Worm (Caenorhabditis elegans) whole organism, early embryonic: Measurements from ENCODE around the gene slc-36.1.

Experiments used
- B0310.2 ChIP-seq: sonication (generic microtip); optimal IDR thresholded peaks from 2 replicates; lab custom pipeline; 2016; ENCODE audit warnings: mild to moderate bottlenecking, missing genetic modification characterization, missing compliant biosample characterization
- F13C5.2 ChIP-seq: sonication (generic microtip); optimal IDR thresholded peaks from 2 replicates; lab custom pipeline; 2017; ENCODE audit warnings: mild to moderate bottlenecking, missing genetic modification characterization, inconsistent platforms, missing compliant biosample characterization
- ama-1 ChIP-seq: fragments of 150-350 bp; optimal IDR thresholded peaks from 2 replicates; lab custom pipeline; 2014
- ceh-36 ChIP-seq: sonication (generic microtip); optimal IDR thresholded peaks from 2 replicates; lab custom pipeline; 2016; ENCODE audit warnings: missing genetic modification characterization, inconsistent platforms, missing compliant biosample characterization
- ets-7 ChIP-seq: sonication (generic microtip); optimal IDR thresholded peaks from 2 replicates; lab custom pipeline; 2016; ENCODE audit warnings: missing genotype, missing genetic modification characterization, missing compliant biosample characterization
- flt-1 ChIP-seq: fragments of 200-800 bp; sonication (Bioruptor generic); IDR thresholded peaks from 2 replicates; pipeline ENCODE4 v1.3.6; 2022; ENCODE audit warnings: missing genetic modification characterization, missing compliant biosample characterization
- hnd-1 ChIP-seq: sonication (generic microtip); optimal IDR thresholded peaks from 2 replicates; lab custom pipeline; 2016; ENCODE audit warnings: missing genetic modification characterization, missing compliant biosample characterization
- pes-1 ChIP-seq: fragments of 200-800 bp; sonication (Bioruptor generic); IDR thresholded peaks from 2 replicates; pipeline ENCODE4 v1.3.6; 2022; ENCODE audit warnings: missing genetic modification reagents, missing genetic modification characterization, missing compliant biosample characterization
- scrt-1 ChIP-seq: fragments of 200-800 bp; sonication (Bioruptor generic); IDR thresholded peaks from 2 replicates; pipeline ENCODE4 v1.3.6; 2022; ENCODE audit warnings: missing genetic modification characterization, missing compliant biosample characterization
- sea-1 ChIP-seq: fragments of 200-800 bp; sonication (Bioruptor generic); conservative IDR thresholded peaks from 2 replicates; pipeline ENCODE4 v1.3.6; 2022; ENCODE audit warnings: missing genetic modification characterization, missing compliant biosample characterization
- tbx-11 ChIP-seq: fragments of 200-800 bp; sonication (Bioruptor generic); IDR thresholded peaks from 2 replicates; pipeline ENCODE4 v1.3.6; 2022; ENCODE audit warnings: missing genetic modification characterization, missing compliant biosample characterization

- TF ChIP-seq B0310.2 = no peak
- no peak for TF ChIP-seq hnd-1 (tag; lab: Kevin White, UChicago)
- no peak for TF ChIP-seq ets-7
- no peak for TF ChIP-seq ama-1
- TF ChIP-seq ceh-36 (tag; lab: Kevin White, UChicago) = no peak
- TF ChIP-seq F13C5.2 (tag; lab: Kevin White, UChicago) = no peak
- TF ChIP-seq pes-1 (GFP tag; lab: Robert Waterston, UW) = no peak
- TF ChIP-seq tbx-11 (GFP tag; lab: Robert Waterston, UW) = no peak
- TF ChIP-seq flt-1 (GFP tag; lab: Robert Waterston, UW) = no peak
- no peak for TF ChIP-seq scrt-1
- no peak for TF ChIP-seq sea-1
Observed at ce11 chrIII:13314636-13315035, 7.3 kb downstream of the slc-36.1 start.
